Fruit fly (Drosophila melanogaster): ENCODE data around the gene CG10038.

dm6 chr3R:12381130-12381700, 30.8 kb upstream of the CG10038 start:
- no peak for TF ChIP-seq psq (optimal IDR thresholded peaks at IDR 0.05)
- TF ChIP-seq h (optimal IDR thresholded peaks at IDR 0.05), result no peak
- no peak for TF ChIP-seq insv (optimal IDR thresholded peaks at IDR 0.05)
- no peak for TF ChIP-seq Myc (optimal IDR thresholded peaks at IDR 0.05)

All from Kc167 (cell line).